Worm (Caenorhabditis elegans) whole organism, L2 larva: ENCODE results near the gene clec-250.

Source experiments
- C34F6.9 ChIP-seq: fragments of 150-350 bp; optimal IDR thresholded peaks from 2 replicates; lab custom pipeline; 2014; ENCODE audit warnings: missing biosample characterization, missing genetic modification characterization
- R02D3.7 ChIP-seq: fragments of 150-350 bp; optimal IDR thresholded peaks from 2 replicates; lab custom pipeline; 2014; ENCODE audit warnings: missing biosample characterization, missing genetic modification characterization
- Y55F3AM.14 ChIP-seq: fragments of 200-800 bp; sonication (Bioruptor generic); optimal IDR thresholded peaks from 2 replicates; lab custom pipeline; 2018; ENCODE audit warnings: mild to moderate bottlenecking, missing genetic modification characterization, missing compliant biosample characterization
- alr-1 ChIP-seq: fragments of 150-350 bp; optimal IDR thresholded peaks from 2 replicates; lab custom pipeline; 2014; ENCODE audit warnings: missing biosample characterization, missing genetic modification characterization
- blmp-1 ChIP-seq: sonication (generic microtip); optimal IDR thresholded peaks from 2 replicates; lab custom pipeline; 2017; ENCODE audit warnings: missing genetic modification characterization, mild to moderate bottlenecking, missing compliant biosample characterization, antibody characterized with exemption, moderate library complexity; ENCODE audit not compliant: insufficient read depth
- ceh-16 ChIP-seq: fragments of 150-350 bp; optimal IDR thresholded peaks from 2 replicates; lab custom pipeline; 2014; ENCODE audit warnings: missing biosample characterization, missing genetic modification characterization
- crh-2 ChIP-seq: sonication (generic microtip); optimal IDR thresholded peaks from 2 replicates; lab custom pipeline; 2017; ENCODE audit warnings: missing biosample characterization, missing genetic modification characterization
- dmd-4 ChIP-seq: sonication (generic microtip); optimal IDR thresholded peaks from 2 replicates; lab custom pipeline; 2017; ENCODE audit warnings: missing biosample characterization, missing genetic modification characterization
- egl-27 ChIP-seq: sonication (generic microtip); optimal IDR thresholded peaks from 3 replicates; lab custom pipeline; 2017; ENCODE audit warnings: missing biosample characterization, missing genetic modification reagents, missing genetic modification characterization
- elt-1 ChIP-seq: fragments of 150-350 bp; optimal IDR thresholded peaks from 2 replicates; lab custom pipeline; 2014; ENCODE audit warnings: missing biosample characterization, missing genetic modification characterization
- elt-3 ChIP-seq: sonication (generic microtip); optimal IDR thresholded peaks from 2 replicates; lab custom pipeline; 2017; ENCODE audit warnings: missing biosample characterization, missing genetic modification characterization
- fos-1 ChIP-seq: fragments of 150-350 bp; optimal IDR thresholded peaks from 2 replicates; lab custom pipeline; 2014; ENCODE audit warnings: missing biosample characterization, missing genetic modification characterization
- lin-11 ChIP-seq: fragments of 150-350 bp; sonication (generic microtip); optimal IDR thresholded peaks from 2 replicates; lab custom pipeline; 2014; ENCODE audit warnings: missing biosample characterization, missing genetic modification characterization, inconsistent platforms, mixed read lengths
- lin-13 ChIP-seq: fragments of 150-350 bp; optimal IDR thresholded peaks from 2 replicates; lab custom pipeline; 2014; ENCODE audit warnings: missing biosample characterization, missing genetic modification reagents, missing genetic modification characterization
- lin-39 ChIP-seq: fragments of 150-350 bp; optimal IDR thresholded peaks from 2 replicates; lab custom pipeline; 2014; ENCODE audit warnings: missing biosample characterization, missing genetic modification reagents, missing genetic modification characterization
- mab-5 ChIP-seq: fragments of 150-350 bp; optimal IDR thresholded peaks from 2 replicates; lab custom pipeline; 2014; ENCODE audit warnings: missing biosample characterization, missing genetic modification characterization
- mdl-1 ChIP-seq, 2 experiments: fragments of 150-350 bp in 1 of 2; sonication (generic microtip) in 1 of 2; optimal IDR thresholded peaks; 2 replicates each; lab custom pipeline; 2017; ENCODE audit warnings: missing biosample characterization in 2 of 2, missing genetic modification characterization in 2 of 2
- nhr-10 ChIP-seq: sonication (generic microtip); optimal IDR thresholded peaks from 2 replicates; lab custom pipeline; 2017; ENCODE audit warnings: missing biosample characterization, missing genetic modification characterization
- nhr-11 ChIP-seq: fragments of 150-350 bp; optimal IDR thresholded peaks from 2 replicates; lab custom pipeline; 2014; ENCODE audit warnings: missing biosample characterization, missing genetic modification characterization
- nhr-12 ChIP-seq: fragments of 150-350 bp; optimal IDR thresholded peaks from 2 replicates; lab custom pipeline; 2014; ENCODE audit warnings: missing biosample characterization, missing genetic modification characterization
- nhr-129 ChIP-seq: fragments of 150-350 bp; optimal IDR thresholded peaks from 2 replicates; lab custom pipeline; 2014; ENCODE audit warnings: missing biosample characterization, missing genetic modification characterization
- nhr-21 ChIP-seq: fragments of 150-350 bp; optimal IDR thresholded peaks from 2 replicates; lab custom pipeline; 2014; ENCODE audit warnings: missing biosample characterization, missing genetic modification characterization
- nhr-23 ChIP-seq: fragments of 150-350 bp; optimal IDR thresholded peaks from 2 replicates; lab custom pipeline; 2014; ENCODE audit warnings: missing biosample characterization, missing genetic modification reagents, missing genetic modification characterization
- nhr-25 ChIP-seq: fragments of 150-350 bp; sonication (generic microtip); optimal IDR thresholded peaks from 3 replicates; lab custom pipeline; 2014; ENCODE audit warnings: missing biosample characterization, missing genetic modification characterization
- nhr-6 ChIP-seq: fragments of 150-350 bp; optimal IDR thresholded peaks from 2 replicates; lab custom pipeline; 2014; ENCODE audit warnings: missing biosample characterization, missing genetic modification characterization
- nhr-77 ChIP-seq: fragments of 150-350 bp; optimal IDR thresholded peaks from 2 replicates; lab custom pipeline; 2014; ENCODE audit warnings: missing biosample characterization, missing genetic modification characterization
- peb-1 ChIP-seq: fragments of 150-350 bp; optimal IDR thresholded peaks from 2 replicates; lab custom pipeline; 2014; ENCODE audit warnings: missing biosample characterization, missing genetic modification characterization
- sem-4 ChIP-seq: fragments of 150-350 bp; optimal IDR thresholded peaks from 2 replicates; lab custom pipeline; 2014; ENCODE audit warnings: missing biosample characterization, missing genetic modification reagents, missing genetic modification characterization
- skn-1 ChIP-seq: sonication (generic microtip); optimal IDR thresholded peaks from 2 replicates; lab custom pipeline; 2017; ENCODE audit warnings: missing biosample characterization, missing genetic modification characterization
- sma-3 ChIP-seq: sonication (generic microtip); optimal IDR thresholded peaks from 2 replicates; lab custom pipeline; 2016; ENCODE audit warnings: missing genetic modification reagents, missing genetic modification characterization, missing compliant biosample characterization
- sma-9 ChIP-seq, 2 experiments: fragments of 150-350 bp in 1 of 2; sonication (generic microtip) in 1 of 2; optimal IDR thresholded peaks; 2 replicates each; lab custom pipeline; 2014 to 2016; ENCODE audit warnings: missing genetic modification characterization in 2 of 2, mild to moderate bottlenecking in 1 of 2, missing biosample characterization in 1 of 2, missing compliant biosample characterization in 1 of 2, missing genetic modification reagents in 1 of 2, moderate library complexity in 1 of 2
- snpc-4 ChIP-seq: fragments of 150-350 bp; optimal IDR thresholded peaks from 2 replicates; lab custom pipeline; 2014; ENCODE audit warnings: missing biosample characterization, missing genetic modification characterization
- unc-55 ChIP-seq: fragments of 150-350 bp; sonication (generic microtip); optimal IDR thresholded peaks from 3 replicates; lab custom pipeline; 2014; ENCODE audit warnings: missing biosample characterization, missing genetic modification reagents, missing genetic modification characterization
- zag-1 ChIP-seq: fragments of 150-350 bp; optimal IDR thresholded peaks from 2 replicates; lab custom pipeline; 2014; ENCODE audit warnings: missing biosample characterization, missing genetic modification characterization
- ztf-1 ChIP-seq: fragments of 200-800 bp; sonication (Bioruptor generic); conservative IDR thresholded peaks from 2 replicates; pipeline ENCODE4 v1.3.6; 2022; ENCODE audit warnings: missing genetic modification characterization, missing compliant biosample characterization
- ztf-11 ChIP-seq: sonication (generic microtip); optimal IDR thresholded peaks from 2 replicates; lab custom pipeline; 2017; ENCODE audit warnings: missing biosample characterization, missing genetic modification characterization
- ztf-4 ChIP-seq: fragments of 150-350 bp; optimal IDR thresholded peaks from 2 replicates; lab custom pipeline; 2014; ENCODE audit warnings: missing biosample characterization, missing genetic modification characterization

clec-250 gene

ce11 chrV:18780605-18781004 is 38.6 kb upstream of the clec-250 start:
- TF ChIP-seq lin-39 (tag; lab: Kevin White, UChicago): no peak
- no peak for TF ChIP-seq nhr-77 (tag; lab: Kevin White, UChicago)
- TF ChIP-seq peb-1 (tag; lab: Kevin White, UChicago): no peak
- TF ChIP-seq ztf-4 (tag; lab: Kevin White, UChicago): no peak
- TF ChIP-seq nhr-11 (tag; lab: Kevin White, UChicago): no peak
- TF ChIP-seq nhr-25 (tag; lab: Kevin White, UChicago): no peak
- TF ChIP-seq ztf-11 (tag; lab: Kevin White, UChicago): no peak
- TF ChIP-seq alr-1 (tag; lab: Kevin White, UChicago): no peak
- TF ChIP-seq mdl-1 (tag; optimal IDR thresholded peaks at IDR 0.05; lab: Kevin White, UChicago): no peak
- TF ChIP-seq sma-3 (GFP tag; lab: Kevin White, UChicago): no peak
- TF ChIP-seq elt-1: no peak
- TF ChIP-seq dmd-4 (tag; lab: Kevin White, UChicago): no peak

ce11 chrV:18776245-18776737 is 34.3 kb upstream of the clec-250 start, which contains the start of gene Y17D7B.4:
TSS of gene Y17D7B.4 (minus strand) at chrV:18776687.
- no peak for TF ChIP-seq elt-3 (tag; lab: Kevin White, UChicago)

ce11 chrV:18772761-18773160 is 30.8 kb upstream of the clec-250 start, which contains the start of gene clec-257:
TSS of gene clec-257 (plus strand) at chrV:18773061.
- TF ChIP-seq C34F6.9 (tag; lab: Kevin White, UChicago) (no peak), sem-4 (tag; lab: Kevin White, UChicago) (no peak), nhr-6 (no peak), Y55F3AM.14 (GFP tag; lab: Kevin White, UChicago) (no peak), snpc-4 (no peak), R02D3.7 (tag; lab: Kevin White, UChicago) (no peak), nhr-10 (no peak), nhr-129 (no peak), zag-1 (tag; lab: Kevin White, UChicago) (no peak), sma-9 (GFP tag; optimal IDR thresholded peaks at IDR 0.05; lab: Kevin White, UChicago) (no peak), sma-9 (tag; optimal IDR thresholded peaks at IDR 0.05; lab: Kevin White, UChicago) (no peak), crh-2 (no peak), egl-27 (tag; lab: Kevin White, UChicago) (no peak), ztf-11 (tag; lab: Kevin White, UChicago) (no peak), ztf-4 (tag; lab: Kevin White, UChicago) (no peak), mab-5 (tag; lab: Kevin White, UChicago) (no peak), ztf-1 (GFP tag; lab: Robert Waterston, UW) (no peak), blmp-1 (no peak), nhr-21 (tag; lab: Kevin White, UChicago) (no peak)

ce11 chrV:18771804-18772386 is 29.9 kb upstream of the clec-250 start:
- TF ChIP-seq dmd-4 (tag; lab: Kevin White, UChicago) (no peak), ceh-16 (tag; lab: Kevin White, UChicago) (no peak), nhr-10 (no peak), unc-55 (GFP tag; lab: Kevin White, UChicago) (no peak), ztf-4 (tag; lab: Kevin White, UChicago) (no peak)

- no peak for TF ChIP-seq ztf-11 (tag; lab: Kevin White, UChicago)
- TF ChIP-seq nhr-12: no peak
- no peak for TF ChIP-seq ceh-16 (tag; lab: Kevin White, UChicago)
- TF ChIP-seq lin-13 (GFP tag; lab: Kevin White, UChicago): no peak
- TF ChIP-seq alr-1 (tag; lab: Kevin White, UChicago): no peak
- TF ChIP-seq nhr-23 (tag; lab: Kevin White, UChicago): no peak
- TF ChIP-seq skn-1 (tag; lab: Kevin White, UChicago): no peak
- no peak for TF ChIP-seq egl-27 (tag; lab: Kevin White, UChicago)
- TF ChIP-seq dmd-4 (tag; lab: Kevin White, UChicago): no peak
- no peak for TF ChIP-seq peb-1 (tag; lab: Kevin White, UChicago)
- TF ChIP-seq fos-1 (tag; lab: Kevin White, UChicago): no peak
- TF ChIP-seq nhr-77 (tag; lab: Kevin White, UChicago): no peak
- no peak for TF ChIP-seq ztf-1 (GFP tag; lab: Robert Waterston, UW)
- no peak for TF ChIP-seq lin-11 (tag; lab: Kevin White, UChicago)
- no peak for TF ChIP-seq zag-1 (tag; lab: Kevin White, UChicago)
- no peak for TF ChIP-seq crh-2
- TF ChIP-seq nhr-11 (tag; lab: Kevin White, UChicago): no peak
- no peak for TF ChIP-seq elt-3 (tag; lab: Kevin White, UChicago)
- no peak for TF ChIP-seq nhr-6
These were observed 29.4 kb upstream of the clec-250 start, which contains the start of gene clec-256 for ce11 chrV:18771390-18771789. TSS of gene clec-256 (plus strand) at chrV:18771690.
